Fruit fly (Drosophila melanogaster) whole organism, embryonic: ENCODE results near the gene CG44094.

Experiments used
- Adf1 ChIP-seq: fragments of 200-800 bp; sonication (Bioruptor generic); IDR thresholded peaks from 2 replicates; pipeline ENCODE4 v1.3.6; 2022; ENCODE audit warnings: missing biosample characterization, missing genetic modification characterization
- CG10366 ChIP-seq: fragments of 200-800 bp; sonication (Bioruptor generic); IDR thresholded peaks from 2 replicates; pipeline ENCODE4 v1.3.6; 2022; ENCODE audit warnings: missing biosample characterization, missing genetic modification characterization
- CG12391 ChIP-seq: fragments of 200-800 bp; sonication (Bioruptor generic); optimal IDR thresholded peaks from 3 replicates; lab custom pipeline; 2018; ENCODE audit warnings: missing biosample characterization, mild to moderate bottlenecking, missing genetic modification characterization, moderate library complexity
- CG12744 ChIP-seq: fragments of 200-800 bp; sonication (Bioruptor generic); optimal IDR thresholded peaks from 2 replicates; lab custom pipeline; 2016; ENCODE audit warnings: missing biosample characterization, missing genetic modification characterization
- CG16815 ChIP-seq: fragments of 200-800 bp; sonication (Bioruptor generic); optimal IDR thresholded peaks from 3 replicates; lab custom pipeline; 2017; ENCODE audit warnings: missing biosample characterization, mild to moderate bottlenecking, missing genetic modification characterization
- CG17568 ChIP-seq: fragments of 200-800 bp; sonication (Bioruptor generic); optimal IDR thresholded peaks from 2 replicates; lab custom pipeline; 2018; ENCODE audit warnings: missing biosample characterization, mild to moderate bottlenecking, missing genetic modification characterization, moderate library complexity
- CG18619 ChIP-seq: fragments of 200-800 bp; sonication (Bioruptor generic); optimal IDR thresholded peaks from 3 replicates; lab custom pipeline; 2017; ENCODE audit warnings: missing biosample characterization, mild to moderate bottlenecking, missing genetic modification characterization
- CG2120 ChIP-seq: fragments of 200-800 bp; sonication (Bioruptor generic); optimal IDR thresholded peaks from 3 replicates; lab custom pipeline; 2016; ENCODE audit warnings: missing biosample characterization, missing genetic modification characterization
- CG2129 ChIP-seq: fragments of 200-800 bp; sonication (Bioruptor generic); IDR thresholded peaks from 2 replicates; pipeline ENCODE4 v1.3.6; 2022; ENCODE audit warnings: missing biosample characterization, missing genetic modification characterization; ENCODE audit not compliant: partially characterized antibody
- CG2199 ChIP-seq: fragments of 200-800 bp; sonication (Bioruptor generic); IDR thresholded peaks from 3 replicates; pipeline ENCODE4 v1.3.6; 2022; ENCODE audit warnings: missing biosample characterization, missing genetic modification characterization
- CG2889 ChIP-seq: fragments of 200-800 bp; sonication (Bioruptor generic); IDR thresholded peaks from 3 replicates; pipeline ENCODE4 v1.3.6; 2022; ENCODE audit warnings: missing biosample characterization, missing genetic modification characterization
- CG31365 ChIP-seq: fragments of 200-800 bp; sonication (Bioruptor generic); optimal IDR thresholded peaks from 2 replicates; lab custom pipeline; 2018; ENCODE audit warnings: missing biosample characterization, mild to moderate bottlenecking, missing genetic modification characterization
- CG42726 ChIP-seq: fragments of 200-800 bp; sonication (Bioruptor generic); IDR thresholded peaks from 2 replicates; pipeline ENCODE4 v1.3.6; 2022; ENCODE audit warnings: missing biosample characterization, missing genetic modification characterization; ENCODE audit not compliant: partially characterized antibody
- CG4328 ChIP-seq: fragments of 200-800 bp; sonication (Bioruptor generic); optimal IDR thresholded peaks from 3 replicates; lab custom pipeline; 2017; ENCODE audit warnings: missing biosample characterization, missing genetic modification reagents, missing genetic modification characterization
- CG4730 ChIP-seq: fragments of 200-800 bp; sonication (Bioruptor generic); IDR thresholded peaks from 2 replicates; pipeline ENCODE4 v1.3.6; 2022; ENCODE audit warnings: missing biosample characterization, missing genetic modification characterization
- CG8281 ChIP-seq: fragments of 200-800 bp; sonication (Bioruptor generic); optimal IDR thresholded peaks from 2 replicates; lab custom pipeline; 2018; ENCODE audit warnings: missing biosample characterization, mild to moderate bottlenecking, missing genetic modification characterization, moderate library complexity
- CG8944 ChIP-seq: fragments of 200-800 bp; sonication (Bioruptor generic); optimal IDR thresholded peaks from 3 replicates; lab custom pipeline; 2016; ENCODE audit warnings: missing biosample characterization, missing genetic modification characterization
- CG9817 ChIP-seq: fragments of 200-800 bp; sonication (Bioruptor generic); optimal IDR thresholded peaks from 2 replicates; lab custom pipeline; 2018; ENCODE audit warnings: missing biosample characterization, mild to moderate bottlenecking, missing genetic modification characterization, moderate library complexity
- Dad ChIP-seq: fragments of 200-800 bp; sonication (Bioruptor generic); optimal IDR thresholded peaks from 3 replicates; lab custom pipeline; 2016; ENCODE audit warnings: missing biosample characterization, missing genetic modification characterization
- Ets97D ChIP-seq: fragments of 200-800 bp; sonication (Bioruptor generic); optimal IDR thresholded peaks from 3 replicates; lab custom pipeline; 2016; ENCODE audit warnings: missing biosample characterization, missing genetic modification characterization
- Lpt ChIP-seq: fragments of >200 bp; optimal IDR thresholded peaks from 2 replicates; lab custom pipeline; 2018; ENCODE audit warnings: missing biosample characterization, missing genetic modification characterization
- Meics ChIP-seq: fragments of 200-800 bp; sonication (Bioruptor generic); optimal IDR thresholded peaks from 2 replicates; lab custom pipeline; 2017; ENCODE audit warnings: missing biosample characterization, mild to moderate bottlenecking, missing genetic modification characterization
- Mes4 ChIP-seq: fragments of 200-800 bp; sonication (Bioruptor generic); optimal IDR thresholded peaks from 2 replicates; lab custom pipeline; 2016; ENCODE audit warnings: missing biosample characterization, missing genetic modification characterization
- Mrtf ChIP-seq: fragments of 200-800 bp; sonication (Bioruptor generic); IDR thresholded peaks from 3 replicates; pipeline ENCODE4 v1.3.6; 2022; ENCODE audit warnings: missing biosample characterization, missing genetic modification characterization
- NK7.1 ChIP-seq: fragments of 200-800 bp; sonication (Bioruptor generic); optimal IDR thresholded peaks from 3 replicates; lab custom pipeline; 2016; ENCODE audit warnings: missing biosample characterization, missing genetic modification characterization
- Oaz ChIP-seq: fragments of 200-800 bp; sonication (Bioruptor generic); IDR thresholded peaks from 2 replicates; pipeline ENCODE4 v1.3.6; 2022; ENCODE audit warnings: missing biosample characterization, missing genetic modification characterization
- Optix ChIP-seq: fragments of 200-800 bp; sonication (Bioruptor generic); IDR thresholded peaks from 3 replicates; pipeline ENCODE4 v1.3.6; 2022; ENCODE audit warnings: missing biosample characterization, missing genetic modification characterization
- Rx ChIP-seq: fragments of 200-800 bp; sonication (Bioruptor generic); IDR thresholded peaks from 2 replicates; pipeline ENCODE4 v1.3.6; 2022; ENCODE audit warnings: missing biosample characterization, missing genetic modification characterization
- Side ChIP-seq: fragments of 200-800 bp; sonication (Bioruptor generic); optimal IDR thresholded peaks from 2 replicates; lab custom pipeline; 2016; ENCODE audit warnings: missing biosample characterization, missing genetic modification characterization
- Sin3A ChIP-seq: fragments of >200 bp; optimal IDR thresholded peaks from 2 replicates; lab custom pipeline; 2018
- TFAM ChIP-seq: fragments of 200-800 bp; sonication (Bioruptor generic); optimal IDR thresholded peaks from 2 replicates; lab custom pipeline; 2017; ENCODE audit warnings: missing biosample characterization, missing genetic modification characterization, inconsistent platforms
- Tbp ChIP-seq: fragments of >200 bp; optimal IDR thresholded peaks from 2 replicates; lab custom pipeline; 2018; ENCODE audit warnings: missing biosample characterization, missing genetic modification characterization
- Xrp1 ChIP-seq: fragments of 200-800 bp; sonication (Bioruptor generic); IDR thresholded peaks from 2 replicates; pipeline ENCODE4 v1.3.6; 2022; ENCODE audit warnings: missing biosample characterization, missing genetic modification characterization
- ase ChIP-seq: fragments of 200-800 bp; sonication (Bioruptor generic); IDR thresholded peaks from 3 replicates; pipeline ENCODE4 v1.3.6; 2022; ENCODE audit warnings: missing biosample characterization, missing genetic modification characterization
- cg ChIP-seq: fragments of 200-800 bp; sonication (Bioruptor generic); optimal IDR thresholded peaks from 3 replicates; lab custom pipeline; 2019; ENCODE audit warnings: missing biosample characterization, mild to moderate bottlenecking, missing genetic modification characterization, moderate library complexity
- chm ChIP-seq: fragments of 200-800 bp; sonication (Bioruptor generic); IDR thresholded peaks from 2 replicates; pipeline ENCODE4 v1.3.6; 2022; ENCODE audit warnings: missing biosample characterization, missing genetic modification characterization
- chn ChIP-seq: fragments of 200-800 bp; sonication (Bioruptor generic); optimal IDR thresholded peaks from 2 replicates; lab custom pipeline; 2016; ENCODE audit warnings: missing biosample characterization, missing genetic modification characterization
- dmrt99B ChIP-seq: fragments of 200-800 bp; sonication (Bioruptor generic); optimal IDR thresholded peaks from 2 replicates; lab custom pipeline; 2018; ENCODE audit warnings: missing biosample characterization, mild to moderate bottlenecking, missing genetic modification characterization, moderate library complexity
- grn ChIP-seq: fragments of 200-800 bp; sonication (Bioruptor generic); optimal IDR thresholded peaks from 3 replicates; lab custom pipeline; 2017; ENCODE audit warnings: missing biosample characterization, missing genetic modification characterization
- kah ChIP-seq: fragments of 200-800 bp; sonication (Bioruptor generic); optimal IDR thresholded peaks from 2 replicates; lab custom pipeline; 2018; ENCODE audit warnings: missing biosample characterization, mild to moderate bottlenecking, missing genetic modification characterization
- kni ChIP-seq: fragments of 200-800 bp; sonication (Bioruptor generic); optimal IDR thresholded peaks from 3 replicates; lab custom pipeline; 2017; ENCODE audit warnings: mild to moderate bottlenecking, missing biosample characterization, missing genetic modification reagents, missing genetic modification characterization
- nmo ChIP-seq: fragments of 200-800 bp; sonication (Bioruptor generic); optimal IDR thresholded peaks from 2 replicates; lab custom pipeline; 2018; ENCODE audit warnings: missing biosample characterization, mild to moderate bottlenecking, missing genetic modification characterization, moderate library complexity
- odd ChIP-seq: fragments of 200-800 bp; sonication (Bioruptor generic); optimal IDR thresholded peaks from 2 replicates; lab custom pipeline; 2017; ENCODE audit warnings: missing biosample characterization, mild to moderate bottlenecking, missing genetic modification characterization
- onecut ChIP-seq: fragments of 200-800 bp; sonication (Bioruptor generic); IDR thresholded peaks from 2 replicates; pipeline ENCODE4 v1.3.6; 2022; ENCODE audit warnings: missing biosample characterization, missing genetic modification characterization
- peb ChIP-seq: fragments of 200-800 bp; sonication (Bioruptor generic); IDR thresholded peaks from 2 replicates; pipeline ENCODE4 v1.3.6; 2022; ENCODE audit warnings: missing biosample characterization, missing genetic modification characterization
- pita ChIP-seq: fragments of 200-800 bp; sonication (Bioruptor generic); optimal IDR thresholded peaks from 2 replicates; lab custom pipeline; 2017; ENCODE audit warnings: missing biosample characterization, mild to moderate bottlenecking, missing genetic modification characterization
- prd ChIP-seq, 3 experiments: fragments of >200 bp in 2 of 3; fragments of 200-800 bp in 1 of 3; sonication (Bioruptor generic) in 1 of 3; optimal IDR thresholded peaks in 2 of 3; IDR thresholded peaks in 1 of 3; 2 replicates in 2 of 3; 3 replicates in 1 of 3; pipeline versions ENCODE4 v1.3.6 to Lab custom; 2017 to 2022; ENCODE audit warnings: missing biosample characterization in 1 of 3, missing genetic modification characterization in 1 of 3
- sima ChIP-seq: fragments of 200-800 bp; sonication (Bioruptor generic); optimal IDR thresholded peaks from 2 replicates; lab custom pipeline; 2016; ENCODE audit warnings: missing biosample characterization, missing genetic modification characterization
- wdn ChIP-seq: fragments of 200-800 bp; sonication (Bioruptor generic); IDR thresholded peaks from 2 replicates; pipeline ENCODE4 v1.3.6; 2022; ENCODE audit warnings: missing biosample characterization, missing genetic modification characterization
- z ChIP-seq: fragments of 200-800 bp; sonication (Bioruptor generic); IDR thresholded peaks from 3 replicates; pipeline ENCODE4 v1.3.6; 2022; ENCODE audit warnings: missing biosample characterization, missing genetic modification characterization
- zen ChIP-seq: fragments of 200-800 bp; sonication (Bioruptor generic); optimal IDR thresholded peaks from 3 replicates; lab custom pipeline; 2018; ENCODE audit warnings: missing biosample characterization, mild to moderate bottlenecking, missing genetic modification characterization, moderate library complexity

CG44094 gene

dm6 chr3R:14569411-14570107 is 6.9 kb downstream of the CG44094 start, which contains the start of gene Cys (continued):
- TF ChIP-seq CG18619 (GFP tag; lab: Kevin White, UChicago) (no peak), Adf1 (GFP tag; lab: Robert Waterston, UW) (no peak), chm (GFP tag; lab: Robert Waterston, UW) (peak; percentile 32; the same call in 1 of the 2 replicates), grn (GFP tag; lab: Kevin White, UChicago) (no peak), Xrp1 (GFP tag; lab: Robert Waterston, UW) (0 out of 2 replicates have a peak, but pooled peaks have one; percentile 27), zen (tag; lab: Kevin White, UChicago) (peak; percentile 54), chn (GFP tag; lab: Kevin White, UChicago) (no peak), CG8944 (no peak), TFAM (no peak), Mrtf (GFP tag; lab: Robert Waterston, UW) (no peak), Sin3A (lab: Kevin White, UChicago) (no peak), CG4328 (no peak), Oaz (GFP tag; lab: Robert Waterston, UW) (no peak), CG2129 (GFP tag; lab: Robert Waterston, UW) (no peak), Optix (GFP tag; lab: Robert Waterston, UW) (no peak), Dad (no peak), CG4730 (GFP tag; lab: Robert Waterston, UW) (no peak), Mes4 (GFP tag; lab: Kevin White, UChicago) (no peak), prd (optimal IDR thresholded peaks at IDR 0.05; lab: Kevin White, UChicago) (no peak), prd (GFP tag; IDR thresholded peaks at IDR 0.05; lab: Robert Waterston, UW) (peak; percentile 22; the same call in 1 of the 3 replicates), CG2120 (GFP tag; lab: Kevin White, UChicago) (peak; percentile 44), pita (no peak), peb (GFP tag; lab: Robert Waterston, UW) (no peak), nmo (peak; percentile 19), CG9817 (tag; lab: Kevin White, UChicago) (no peak), CG16815 (GFP tag; lab: Kevin White, UChicago) (no peak), CG10366 (GFP tag; lab: Robert Waterston, UW) (no peak), CG8281 (peak; percentile 55), dmrt99B (peak; percentile 43), CG12744 (GFP tag; lab: Kevin White, UChicago) (no peak), CG17568 (GFP tag; lab: Kevin White, UChicago) (no peak), cg (no peak), Meics (GFP tag; lab: Kevin White, UChicago) (no peak), NK7.1 (GFP tag; lab: Kevin White, UChicago) (no peak), Rx (GFP tag; lab: Robert Waterston, UW) (no peak), CG12391 (tag; lab: Kevin White, UChicago) (no peak), kni (GFP tag; lab: Kevin White, UChicago) (no peak), Ets97D (no peak), z (GFP tag; lab: Robert Waterston, UW) (0 out of 3 replicates have a peak, but pooled peaks have one; percentile 61), onecut (GFP tag; lab: Robert Waterston, UW) (peak; percentile 62), kah (GFP tag; lab: Kevin White, UChicago) (peak; percentile 92), CG31365 (tag; lab: Kevin White, UChicago) (no peak), sima (no peak), CG2889 (no peak), CG42726 (GFP tag; lab: Robert Waterston, UW) (no peak), ase (GFP tag; lab: Robert Waterston, UW) (no peak), odd (GFP tag; lab: Kevin White, UChicago) (no peak), wdn (GFP tag; lab: Robert Waterston, UW) (0 out of 2 replicates have a peak, but pooled peaks have one; percentile 28), Side (GFP tag; lab: Kevin White, UChicago) (no peak), Lpt (GFP tag; lab: Kevin White, UChicago) (no peak), CG2199 (GFP tag; lab: Robert Waterston, UW) (no peak), Tbp (GFP tag; lab: Kevin White, UChicago) (no peak)
